Worm (Caenorhabditis elegans) whole organism, late embryonic: ENCODE data around the gene Y57G11C.499.

Source experiments
- ama-1 ChIP-seq: fragments of 150-350 bp; optimal IDR thresholded peaks from 2 replicates; lab custom pipeline; 2014
- che-1 ChIP-seq: sonication (generic microtip); optimal IDR thresholded peaks from 2 replicates; lab custom pipeline; 2016; ENCODE audit warnings: mild to moderate bottlenecking, missing genetic modification characterization, missing compliant biosample characterization
- elt-4 ChIP-seq: sonication (generic microtip); optimal IDR thresholded peaks from 2 replicates; lab custom pipeline; 2016; ENCODE audit warnings: missing genetic modification characterization, missing compliant biosample characterization
- hlh-15 ChIP-seq: sonication (generic microtip); optimal IDR thresholded peaks from 2 replicates; lab custom pipeline; 2016; ENCODE audit warnings: missing genetic modification characterization, missing compliant biosample characterization
- pqm-1 ChIP-seq: sonication (generic microtip); optimal IDR thresholded peaks from 2 replicates; lab custom pipeline; 2016; ENCODE audit warnings: missing genetic modification characterization, missing compliant biosample characterization
- sdc-2 ChIP-seq: sonication (generic microtip); optimal IDR thresholded peaks from 2 replicates; lab custom pipeline; 2016; ENCODE audit warnings: missing genotype, missing genetic modification characterization, missing compliant biosample characterization
- unc-55 ChIP-seq: sonication (generic microtip); optimal IDR thresholded peaks from 2 replicates; lab custom pipeline; 2017; ENCODE audit warnings: missing biosample characterization, missing genetic modification reagents, missing genetic modification characterization
- unc-86 ChIP-seq: sonication (generic microtip); optimal IDR thresholded peaks from 2 replicates; lab custom pipeline; 2016; ENCODE audit warnings: missing genetic modification characterization, missing compliant biosample characterization
- zip-5 ChIP-seq: sonication (generic microtip); optimal IDR thresholded peaks from 2 replicates; lab custom pipeline; 2016; ENCODE audit warnings: missing genetic modification characterization, missing compliant biosample characterization

Y57G11C.499 gene

DNA sequence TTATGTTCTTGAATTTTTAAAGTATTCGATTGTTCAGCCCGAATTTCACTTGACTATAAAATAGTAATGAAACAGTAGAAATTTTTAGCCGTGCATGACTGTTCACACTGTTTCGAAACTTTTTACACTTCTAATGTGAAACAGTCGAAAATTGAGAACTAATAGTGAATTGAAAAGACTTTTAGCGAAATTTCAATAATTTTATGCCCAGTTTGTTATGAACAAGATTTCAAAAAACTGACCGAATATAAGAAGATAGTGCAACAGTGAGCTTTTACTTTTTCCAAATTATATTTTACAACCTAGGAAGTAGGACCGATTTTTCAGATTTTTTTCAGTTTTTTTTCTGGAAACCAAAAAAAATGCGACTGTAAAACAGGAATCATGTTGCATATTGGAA lies 49.8 kb downstream of the Y57G11C.499 start:
- TF ChIP-seq che-1 (tag; lab: Kevin White, UChicago) (no peak), pqm-1 (tag; lab: Kevin White, UChicago) (no peak), unc-86 (no peak), zip-5 (tag; lab: Kevin White, UChicago) (no peak), sdc-2 (no peak), elt-4 (tag; lab: Kevin White, UChicago) (no peak), ama-1 (lab: Kevin White, UChicago) (no peak), hlh-15 (tag; lab: Kevin White, UChicago) (no peak)

ce11 chrIV:14704155-14704554 lies 50.6 kb downstream of the Y57G11C.499 start, which contains the start of gene Y57G11C.40:
Gene Y57G11C.40 (minus strand): TSS chrIV:14704255.
- TF ChIP-seq unc-55 (GFP tag; lab: Kevin White, UChicago): no peak
